4 fruit fly cellular contexts compared by ENCODE assay signal in the genomic region with DNA sequence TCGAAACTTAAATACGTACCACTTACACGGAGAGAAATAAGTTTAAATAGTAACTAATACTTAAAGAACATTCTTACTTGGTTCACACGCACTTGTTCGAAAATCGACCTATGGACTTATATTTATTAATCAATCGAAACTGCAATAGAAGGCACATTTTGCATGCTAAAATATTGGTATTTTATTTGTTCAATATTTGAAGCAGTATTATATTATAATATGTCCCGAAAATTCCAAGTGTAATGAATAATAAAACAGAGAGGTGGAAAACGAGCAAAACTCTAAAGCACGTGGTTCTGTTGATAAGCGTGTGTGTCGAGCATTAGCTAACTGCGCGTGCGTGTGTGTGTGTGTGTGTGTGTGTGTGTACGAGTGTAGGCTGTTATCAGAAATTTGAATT.
TF ChIP-seq lines count a peak whose summit lies in the region.

No protein-coding gene starts in this region.

TF ChIP-seq in whole organism, adult, 20 proteins besides CTCF, POLR2A, EP300 and RAD21 (continued from another document):
- TF ChIP-seq ovo (GFP tag; optimal IDR thresholded peaks at IDR 0.05; lab: Kevin White, UChicago) (peak; percentile 30), CG1620 (GFP tag; optimal IDR thresholded peaks at IDR 0.05; lab: Kevin White, UChicago) (peak; percentile 75), CG5204 (GFP tag; optimal IDR thresholded peaks at IDR 0.05; lab: Kevin White, UChicago) (peak; percentile 70)
TF ChIP-seq in whole organism, adult: peak in this region for 19.

TF ChIP-seq in whole organism, embryonic, 481 proteins besides CTCF, POLR2A, EP300 and RAD21 (continued from another document and continues in another):
- TF ChIP-seq CG8765 (GFP tag; IDR thresholded peaks at IDR 0.05; lab: Robert Waterston, UW) (no peak), Pdp1 (GFP tag; optimal IDR thresholded peaks at IDR 0.05; lab: Kevin White, UChicago) (peak; percentile 74 to 85), CG2129 (GFP tag; IDR thresholded peaks at IDR 0.05; lab: Robert Waterston, UW; ENCODE audit: partially characterized antibody) (no peak), CG17385 (GFP tag; optimal IDR thresholded peaks at IDR 0.05; lab: Kevin White, UChicago) (peak; percentile 85), dpn (GFP tag; optimal IDR thresholded peaks at IDR 0.05; lab: Kevin White, UChicago) (peak; percentile 82 to 86), gsb (GFP tag; IDR thresholded peaks at IDR 0.05; lab: Robert Waterston, UW) (peak; percentile 44; the same call in 1 of the 2 replicates), nau (GFP tag; optimal IDR thresholded peaks at IDR 0.05; lab: Kevin White, UChicago) (peak; percentile 85), CG17912 (GFP tag; optimal IDR thresholded peaks at IDR 0.05; lab: Kevin White, UChicago) (peak; percentile 16), sima (GFP tag; optimal IDR thresholded peaks at IDR 0.05; lab: Kevin White, UChicago) (no peak), cas (GFP tag; IDR thresholded peaks at IDR 0.05; lab: Robert Waterston, UW) (peak; percentile 48; the same call in 1 of the 2 replicates), Scr (GFP tag; IDR thresholded peaks at IDR 0.05; lab: Robert Waterston, UW; ENCODE audit: partially characterized antibody) (no peak), Elba2 (GFP tag; optimal IDR thresholded peaks at IDR 0.05; lab: Kevin White, UChicago) (no peak), ara (GFP tag; IDR thresholded peaks at IDR 0.05; lab: Robert Waterston, UW) (peak; percentile 56; the same call in 1 of the 2 replicates), CG18619 (GFP tag; optimal IDR thresholded peaks at IDR 0.05; lab: Kevin White, UChicago) (peak; percentile 84), CG7786 (GFP tag; optimal IDR thresholded peaks at IDR 0.05; lab: Kevin White, UChicago) (peak; percentile 73), dati (GFP tag; IDR thresholded peaks at IDR 0.05; lab: Robert Waterston, UW) (no peak), CG16779 (GFP tag; IDR thresholded peaks at IDR 0.05; lab: Robert Waterston, UW) (0 out of 2 replicates have a peak, but pooled peaks have one; percentile 27), Xrp1 (GFP tag; IDR thresholded peaks at IDR 0.05; lab: Robert Waterston, UW) (peak; percentile 80), H15 (GFP tag; IDR thresholded peaks at IDR 0.05; lab: Robert Waterston, UW) (peak; percentile 53; the same call in 1 of the 3 replicates), CG13624 (GFP tag; optimal IDR thresholded peaks at IDR 0.05; lab: Kevin White, UChicago) (peak; percentile 75), Atf-2 (GFP tag; optimal IDR thresholded peaks at IDR 0.05; lab: Kevin White, UChicago) (peak; percentile 32), E2f2 (GFP tag; IDR thresholded peaks at IDR 0.05; lab: Robert Waterston, UW) (peak; percentile 49; the same call in 1 of the 2 replicates), CG4707 (GFP tag; optimal IDR thresholded peaks at IDR 0.05; lab: Kevin White, UChicago) (peak; percentile 51), eyg (GFP tag; optimal IDR thresholded peaks at IDR 0.05; lab: Kevin White, UChicago) (peak; percentile 44), amos (GFP tag; IDR thresholded peaks at IDR 0.05; lab: Robert Waterston, UW; ENCODE audit: partially characterized antibody) (no peak), Fer2 (tag; optimal IDR thresholded peaks at IDR 0.05; lab: Kevin White, UChicago) (peak; percentile 87), MESR4 (GFP tag; optimal IDR thresholded peaks at IDR 0.05; lab: Kevin White, UChicago) (peak; percentile 37), salm (tag; optimal IDR thresholded peaks at IDR 0.05; lab: Kevin White, UChicago) (peak; percentile 68), jing (GFP tag; optimal IDR thresholded peaks at IDR 0.05; lab: Kevin White, UChicago) (peak; percentile 70), CG14965 (GFP tag; optimal IDR thresholded peaks at IDR 0.05; lab: Kevin White, UChicago; ENCODE audit: borderline replicate concordance) (no peak), Opbp (GFP tag; IDR thresholded peaks at IDR 0.05; lab: Robert Waterston, UW; ENCODE audit: partially characterized antibody) (no peak), Dek (tag; optimal IDR thresholded peaks at IDR 0.05; lab: Kevin White, UChicago) (peak; percentile 92), CG10959 (GFP tag; IDR thresholded peaks at IDR 0.05; lab: Robert Waterston, UW) (peak; percentile 43), TFAM (GFP tag; optimal IDR thresholded peaks at IDR 0.05; lab: Kevin White, UChicago) (no peak), repo (GFP tag; optimal IDR thresholded peaks at IDR 0.05; lab: Kevin White, UChicago) (peak; percentile 62), CG13775 (GFP tag; optimal IDR thresholded peaks at IDR 0.05; lab: Kevin White, UChicago) (peak; percentile 87), CG17186 (GFP tag; optimal IDR thresholded peaks at IDR 0.05; lab: Kevin White, UChicago) (no peak), lmd (GFP tag; IDR thresholded peaks at IDR 0.05; lab: Robert Waterston, UW) (peak; percentile 86), pum (GFP tag; optimal IDR thresholded peaks at IDR 0.05; lab: Kevin White, UChicago) (peak; percentile 58)

TF ChIP-seq in whole organism, prepupa, 60 proteins besides CTCF, POLR2A, EP300 and RAD21 (continued from another document):
- no peak for TF ChIP-seq Gug (GFP tag; IDR thresholded peaks at IDR 0.05; lab: Robert Waterston, UW)
- TF ChIP-seq CG10669 (GFP tag; optimal IDR thresholded peaks at IDR 0.05; lab: Kevin White, UChicago): no peak
- TF ChIP-seq CG3919 (GFP tag; optimal IDR thresholded peaks at IDR 0.05; lab: Kevin White, UChicago): no peak
- TF ChIP-seq lz (GFP tag; optimal IDR thresholded peaks at IDR 0.05; lab: Kevin White, UChicago): peak; percentile 6
- TF ChIP-seq dsx (GFP tag; optimal IDR thresholded peaks at IDR 0.05; lab: Kevin White, UChicago; ENCODE audit: poor library complexity, severe bottlenecking): no peak
- peak; percentile 1 for TF ChIP-seq Ets21C (GFP tag; optimal IDR thresholded peaks at IDR 0.05; lab: Kevin White, UChicago)
- peak; percentile 11 for TF ChIP-seq topi (GFP tag; optimal IDR thresholded peaks at IDR 0.05; lab: Kevin White, UChicago)
- TF ChIP-seq svp (GFP tag; lab: Kevin White, UChicago): peak; percentile 42
- TF ChIP-seq Blimp-1 (GFP tag; optimal IDR thresholded peaks at IDR 0.05; lab: Kevin White, UChicago): no peak
- no peak for TF ChIP-seq CG6808 (GFP tag; optimal IDR thresholded peaks at IDR 0.05; lab: Kevin White, UChicago)
- TF ChIP-seq dac (GFP tag; optimal IDR thresholded peaks at IDR 0.05; lab: Kevin White, UChicago): no peak
- no peak for TF ChIP-seq CG16779 (tag; optimal IDR thresholded peaks at IDR 0.05; lab: Kevin White, UChicago)
- TF ChIP-seq CG1621 (tag; optimal IDR thresholded peaks at IDR 0.05; lab: Kevin White, UChicago): no peak
- no peak for TF ChIP-seq CG9139 (GFP tag; optimal IDR thresholded peaks at IDR 0.05; lab: Kevin White, UChicago)
- no peak for TF ChIP-seq Sox14 (GFP tag; optimal IDR thresholded peaks at IDR 0.05; lab: Kevin White, UChicago)
- peak; percentile 69 for TF ChIP-seq fkh (GFP tag; optimal IDR thresholded peaks at IDR 0.05; lab: Kevin White, UChicago)
- TF ChIP-seq Met (GFP tag; optimal IDR thresholded peaks at IDR 0.05; lab: Kevin White, UChicago): peak; percentile 42
- peak; percentile 41 for TF ChIP-seq CG32006 (GFP tag; optimal IDR thresholded peaks at IDR 0.05; lab: Kevin White, UChicago)
- TF ChIP-seq Ets96B (tag; optimal IDR thresholded peaks at IDR 0.05; lab: Kevin White, UChicago): no peak
- peak; percentile 5 for TF ChIP-seq CG31627 (GFP tag; optimal IDR thresholded peaks at IDR 0.05; lab: Kevin White, UChicago)
- peak; percentile 30 for TF ChIP-seq Smox (GFP tag; optimal IDR thresholded peaks at IDR 0.05; lab: Kevin White, UChicago)
- TF ChIP-seq CG8119 (GFP tag; IDR thresholded peaks at IDR 0.05; lab: Robert Waterston, UW): no peak
- no peak for TF ChIP-seq CG8319 (GFP tag; optimal IDR thresholded peaks at IDR 0.05; lab: Kevin White, UChicago)
- no peak for TF ChIP-seq CG4318 (GFP tag; optimal IDR thresholded peaks at IDR 0.05; lab: Kevin White, UChicago)
- TF ChIP-seq CG10631 (GFP tag; optimal IDR thresholded peaks at IDR 0.05; lab: Kevin White, UChicago): no peak
- no peak for TF ChIP-seq CG11902 (GFP tag; optimal IDR thresholded peaks at IDR 0.05; lab: Kevin White, UChicago)
- TF ChIP-seq Hr38 (GFP tag; optimal IDR thresholded peaks at IDR 0.05; lab: Kevin White, UChicago): no peak
- TF ChIP-seq CG3032 (tag; optimal IDR thresholded peaks at IDR 0.05; lab: Kevin White, UChicago): no peak
- TF ChIP-seq CG6854 (GFP tag; optimal IDR thresholded peaks at IDR 0.05; lab: Kevin White, UChicago): no peak
- TF ChIP-seq CG6163 (GFP tag; IDR thresholded peaks at IDR 0.05; lab: Robert Waterston, UW): no peak
- TF ChIP-seq ss (GFP tag; optimal IDR thresholded peaks at IDR 0.05; lab: Kevin White, UChicago): no peak
- TF ChIP-seq CG7368 (GFP tag; optimal IDR thresholded peaks at IDR 0.05; lab: Kevin White, UChicago): no peak
- TF ChIP-seq salr (GFP tag; optimal IDR thresholded peaks at IDR 0.05; lab: Kevin White, UChicago): no peak
- TF ChIP-seq CG6792 (GFP tag; optimal IDR thresholded peaks at IDR 0.05; lab: Kevin White, UChicago): no peak
- TF ChIP-seq CG15336 (GFP tag; IDR thresholded peaks at IDR 0.05; lab: Robert Waterston, UW): 0 out of 2 replicates have a peak, but pooled peaks have one; percentile 21
- peak; percentile 7 for TF ChIP-seq cyc (GFP tag; optimal IDR thresholded peaks at IDR 0.05; lab: Kevin White, UChicago)
- TF ChIP-seq pdm3 (GFP tag; optimal IDR thresholded peaks at IDR 0.05; lab: Kevin White, UChicago): peak; percentile 14
- no peak for TF ChIP-seq fd59A (GFP tag; optimal IDR thresholded peaks at IDR 0.05; lab: Kevin White, UChicago)
- TF ChIP-seq esn (GFP tag; optimal IDR thresholded peaks at IDR 0.05; lab: Kevin White, UChicago): peak; percentile 43
- no peak for TF ChIP-seq Eip93F (GFP tag; optimal IDR thresholded peaks at IDR 0.05; lab: Kevin White, UChicago)
- TF ChIP-seq vri (GFP tag; optimal IDR thresholded peaks at IDR 0.05; lab: Kevin White, UChicago): peak; percentile 85

TF ChIP-seq in whole organism, wandering third instar larva, 38 proteins besides CTCF, POLR2A, EP300 and RAD21 (continued from another document):
- no peak for TF ChIP-seq jim (GFP tag; optimal IDR thresholded peaks at IDR 0.05; lab: Kevin White, UChicago)
- TF ChIP-seq psq (GFP tag; optimal IDR thresholded peaks at IDR 0.05; lab: Kevin White, UChicago): peak; percentile 58
